Worm (Caenorhabditis elegans): ENCODE results near the gene nhr-61.

The nhr-61 gene

ce11 chrII:14866156-14866555, 47.8 kb upstream of the nhr-61 start:
- TF ChIP-seq ceh-58 (GFP tag; IDR thresholded peaks at IDR 0.05) (no peak), snpc-1.3 (tag; optimal IDR thresholded peaks at IDR 0.05; ENCODE audit: insufficient read depth) (no peak), nhr-179 (tag; optimal IDR thresholded peaks at IDR 0.05) (no peak), lag-1 (GFP tag; IDR thresholded peaks at IDR 0.05) (no peak), mes-4 (tag; optimal IDR thresholded peaks at IDR 0.05) (no peak), lsy-27 (tag; optimal IDR thresholded peaks at IDR 0.05; ENCODE audit: borderline replicate concordance, insufficient read depth) (no peak), Y56A3A.18 (GFP tag; IDR thresholded peaks at IDR 0.05) (no peak), die-1 (tag; optimal IDR thresholded peaks at IDR 0.05) (no peak), attf-6 (GFP tag; IDR thresholded peaks at IDR 0.05) (no peak), rpc-1 (optimal IDR thresholded peaks at IDR 0.05) (no peak), rpc-1 (tag; optimal IDR thresholded peaks at IDR 0.05) (no peak), ceh-100 (GFP tag; IDR thresholded peaks at IDR 0.05) (no peak), hlh-26 (GFP tag; conservative IDR thresholded peaks at IDR 0.05) (no peak), Y95B8A.8 (GFP tag; IDR thresholded peaks at IDR 0.05) (no peak), nfya-1 (tag; optimal IDR thresholded peaks at IDR 0.05; ENCODE audit: borderline replicate concordance, insufficient read depth) (no peak)

ce11 chrII:14865152-14865551, 46.8 kb upstream of the nhr-61 start:
- peak; percentile 91; the same call in 1 of the 2 replicates for TF ChIP-seq hmg-1.2 (GFP tag; IDR thresholded peaks at IDR 0.05)

- TF ChIP-seq nfyb-1 (GFP tag; IDR thresholded peaks at IDR 0.05) (0 out of 2 replicates have a peak, but pooled peaks have one; percentile 26), hmg-1.2 (GFP tag; IDR thresholded peaks at IDR 0.05) (peak; percentile 93; the same call in 1 of the 2 replicates)
Measured at ce11 chrII:14864304-14864703, 46.0 kb upstream of the nhr-61 start.

ce11 chrII:14856922-14857321, 38.6 kb upstream of the nhr-61 start, which contains the start of gene rbm-28:
Gene rbm-28, plus strand, starts transcription at chrII:14857259.
- TF ChIP-seq F57C9.4 (tag; optimal IDR thresholded peaks at IDR 0.05): no peak
- no peak for TF ChIP-seq Y53F4B.3 (GFP tag; IDR thresholded peaks at IDR 0.05)
- TF ChIP-seq dpl-1 (GFP tag; optimal IDR thresholded peaks at IDR 0.05): peak; percentile 24
- TF ChIP-seq egrh-3 (GFP tag; IDR thresholded peaks at IDR 0.05): no peak
- TF ChIP-seq zim-3 (tag; optimal IDR thresholded peaks at IDR 0.05): no peak
- TF ChIP-seq efl-1 (GFP tag; optimal IDR thresholded peaks at IDR 0.05): peak; percentile 45
- TF ChIP-seq ceh-27 (GFP tag; optimal IDR thresholded peaks at IDR 0.05): no peak
- TF ChIP-seq rec-8 (tag; optimal IDR thresholded peaks at IDR 0.05): peak in 1 of 2 experiments; percentile 4
- TF ChIP-seq lin-35 (GFP tag; optimal IDR thresholded peaks at IDR 0.05): peak in 1 of 3 experiments; percentile 53
- TF ChIP-seq nhr-179 (tag; optimal IDR thresholded peaks at IDR 0.05): no peak
- TF ChIP-seq dpff-1 (tag; optimal IDR thresholded peaks at IDR 0.05): no peak
- TF ChIP-seq egl-44 (GFP tag; IDR thresholded peaks at IDR 0.05): no peak
- no peak for TF ChIP-seq snpc-1.1 (tag; optimal IDR thresholded peaks at IDR 0.05; ENCODE audit: insufficient read depth)
- peak; percentile 21 for TF ChIP-seq unc-130 (GFP tag; optimal IDR thresholded peaks at IDR 0.05)
- peak; percentile 15; the same call in 1 of the 2 replicates for TF ChIP-seq mcd-1 (GFP tag; IDR thresholded peaks at IDR 0.05)
- peak; percentile 65 for TF ChIP-seq lin-54 (GFP tag; optimal IDR thresholded peaks at IDR 0.05)
- no peak for TF ChIP-seq akir-1 (GFP tag; optimal IDR thresholded peaks at IDR 0.05)
